Worm (Caenorhabditis elegans) whole organism, L1 larva: ENCODE data around the gene calu-1.

Source experiments
- elt-2 ChIP-seq: sonication (generic microtip); optimal IDR thresholded peaks from 2 replicates; lab custom pipeline; 2016; ENCODE audit warnings: missing genetic modification characterization, mild to moderate bottlenecking, inconsistent platforms, missing compliant biosample characterization, missing genetic modification reagents
- pax-3 ChIP-seq: fragments of 200-800 bp; sonication (Bioruptor generic); optimal IDR thresholded peaks from 2 replicates; lab custom pipeline; 2018; ENCODE audit warnings: mild to moderate bottlenecking, missing genetic modification characterization, moderate library complexity, missing compliant biosample characterization
- unc-130 ChIP-seq: fragments of 150-350 bp; optimal IDR thresholded peaks from 2 replicates; lab custom pipeline; 2017; ENCODE audit warnings: missing biosample characterization, missing genetic modification characterization, inconsistent platforms
- unc-62 ChIP-seq: fragments of 150-350 bp; optimal IDR thresholded peaks from 2 replicates; lab custom pipeline; 2014; ENCODE audit warnings: missing biosample characterization, missing genetic modification reagents, missing genetic modification characterization
- vab-15 ChIP-seq: sonication (generic microtip); optimal IDR thresholded peaks from 2 replicates; lab custom pipeline; 2017; ENCODE audit warnings: missing genotype, mild to moderate bottlenecking, missing genetic modification characterization, missing compliant biosample characterization
- ztf-4 ChIP-seq: fragments of 150-350 bp; optimal IDR thresholded peaks from 2 replicates; lab custom pipeline; 2014; ENCODE audit warnings: missing biosample characterization, missing genetic modification characterization

- no peak for TF ChIP-seq vab-15 (tag; lab: Kevin White, UChicago)
- TF ChIP-seq unc-130 (tag; lab: Kevin White, UChicago): no peak
- TF ChIP-seq unc-62: no peak
- TF ChIP-seq elt-2 (tag; lab: Kevin White, UChicago): no peak
- no peak for TF ChIP-seq pax-3 (tag; lab: Kevin White, UChicago)
- TF ChIP-seq ztf-4 (tag; lab: Kevin White, UChicago): no peak
Observed at ce11 chrX:5015775-5016174, 45.1 kb upstream of the calu-1 start, which contains the start of gene ZC449.8.
